Worm (Caenorhabditis elegans) whole organism, L4 larva: ENCODE data around the gene fbxc-51.

ENCODE experiments used
- F26F4.8 ChIP-seq: fragments of 200-800 bp; sonication (Bioruptor generic); conservative IDR thresholded peaks from 2 replicates; pipeline ENCODE4 v1.3.6; 2022; ENCODE audit warnings: missing genetic modification characterization, missing compliant biosample characterization
- T26A8.4 ChIP-seq: fragments of 200-800 bp; sonication (Bioruptor generic); IDR thresholded peaks from 2 replicates; pipeline ENCODE4 v1.3.6; 2022; ENCODE audit warnings: missing genetic modification characterization, missing compliant biosample characterization
- Y48G9A.11 ChIP-seq: fragments of 200-800 bp; sonication (Bioruptor generic); IDR thresholded peaks from 2 replicates; pipeline ENCODE4 v1.3.6; 2022; ENCODE audit warnings: missing genetic modification reagents, missing genetic modification characterization, missing compliant biosample characterization
- Y5F2A.4 ChIP-seq: fragments of 200-800 bp; sonication (Bioruptor generic); optimal IDR thresholded peaks from 2 replicates; lab custom pipeline; 2018; ENCODE audit warnings: mild to moderate bottlenecking, missing genetic modification characterization, missing compliant biosample characterization
- Y75B8A.6 ChIP-seq: fragments of 200-800 bp; sonication (Bioruptor generic); IDR thresholded peaks from 2 replicates; pipeline ENCODE4 v1.3.6; 2022; ENCODE audit warnings: missing genetic modification reagents, missing genetic modification characterization, missing compliant biosample characterization
- ZK546.5 ChIP-seq, 2 experiments: sonication (generic microtip); optimal IDR thresholded peaks; 2 replicates each; lab custom pipeline; 2017; ENCODE audit warnings: missing biosample characterization in 2 of 2, missing genetic modification characterization in 2 of 2
- arid-1 ChIP-seq: fragments of 200-800 bp; sonication (Bioruptor generic); conservative IDR thresholded peaks from 2 replicates; pipeline ENCODE4 v1.3.6; 2022; ENCODE audit warnings: missing genetic modification reagents, missing genetic modification characterization, missing compliant biosample characterization
- attf-4 ChIP-seq: sonication (generic microtip); optimal IDR thresholded peaks from 3 replicates; lab custom pipeline; 2017; ENCODE audit warnings: missing biosample characterization, missing genetic modification characterization
- cey-2 ChIP-seq: sonication (generic microtip); optimal IDR thresholded peaks from 3 replicates; lab custom pipeline; 2017; ENCODE audit warnings: missing genetic modification characterization, mild to moderate bottlenecking, missing compliant biosample characterization, antibody characterized with exemption, borderline replicate concordance; ENCODE audit not compliant: insufficient read depth
- daf-16 ChIP-seq, 3 experiments: sonication (generic microtip); optimal IDR thresholded peaks; 2 replicates each; lab custom pipeline; 2016 to 2017; ENCODE audit warnings: missing genetic modification characterization in 3 of 3, missing genetic modification reagents in 3 of 3, mild to moderate bottlenecking in 2 of 3, missing compliant biosample characterization in 2 of 3, missing biosample characterization in 1 of 3, moderate library complexity in 1 of 3
- daf-19 ChIP-seq: fragments of 200-800 bp; sonication (Bioruptor generic); conservative IDR thresholded peaks from 2 replicates; pipeline ENCODE4 v1.3.6; 2022; ENCODE audit warnings: missing genetic modification characterization, missing compliant biosample characterization
- daf-8 ChIP-seq: fragments of 200-800 bp; sonication (Bioruptor generic); IDR thresholded peaks from 2 replicates; pipeline ENCODE4 v1.3.6; 2022; ENCODE audit warnings: missing genetic modification characterization, missing compliant biosample characterization
- dpl-1 ChIP-seq: fragments of 150-350 bp; optimal IDR thresholded peaks from 2 replicates; lab custom pipeline; 2014; ENCODE audit warnings: missing biosample characterization, missing genetic modification reagents, missing genetic modification characterization
- egl-27 ChIP-seq: sonication (generic microtip); optimal IDR thresholded peaks from 3 replicates; lab custom pipeline; 2017; ENCODE audit warnings: missing biosample characterization, missing genetic modification reagents, missing genetic modification characterization
- fkh-10 ChIP-seq: fragments of 150-350 bp; optimal IDR thresholded peaks from 2 replicates; lab custom pipeline; 2014; ENCODE audit warnings: missing biosample characterization, missing genetic modification reagents, missing genetic modification characterization
- fos-1 ChIP-seq: fragments of 150-350 bp; optimal IDR thresholded peaks from 2 replicates; lab custom pipeline; 2014; ENCODE audit warnings: missing biosample characterization, missing genetic modification characterization
- hlh-30 ChIP-seq: sonication (generic microtip); optimal IDR thresholded peaks from 2 replicates; lab custom pipeline; 2017; ENCODE audit warnings: antibody characterized with exemption, mild to moderate bottlenecking, missing genetic modification characterization, missing compliant biosample characterization; ENCODE audit not compliant: insufficient read depth
- hmg-1.1 ChIP-seq: fragments of 200-800 bp; sonication (Bioruptor generic); IDR thresholded peaks from 2 replicates; pipeline ENCODE4 v1.3.6; 2022; ENCODE audit warnings: missing genetic modification reagents, missing genetic modification characterization, missing compliant biosample characterization
- lim-7 ChIP-seq: fragments of 200-800 bp; sonication (Bioruptor generic); IDR thresholded peaks from 2 replicates; pipeline ENCODE4 v1.3.6; 2022; ENCODE audit warnings: missing genetic modification characterization, missing compliant biosample characterization
- lir-3 ChIP-seq: sonication (generic microtip); optimal IDR thresholded peaks from 2 replicates; lab custom pipeline; 2016; ENCODE audit warnings: mild to moderate bottlenecking, missing genetic modification characterization, missing compliant biosample characterization
- lsy-2 ChIP-seq, 2 experiments: fragments of 150-350 bp in 1 of 2; sonication (generic microtip) in 1 of 2; optimal IDR thresholded peaks; 2 replicates each; lab custom pipeline; 2014 to 2017; ENCODE audit warnings: missing biosample characterization in 2 of 2, missing genetic modification characterization in 2 of 2
- madf-5 ChIP-seq, 2 experiments: fragments of 200-800 bp; sonication (Bioruptor generic); IDR thresholded peaks; 2 replicates each; pipeline ENCODE4 v1.3.6; 2022; ENCODE audit warnings: missing compliant biosample characterization in 2 of 2, missing genetic modification characterization in 2 of 2
- madf-9 ChIP-seq: fragments of 200-800 bp; sonication (Bioruptor generic); conservative IDR thresholded peaks from 2 replicates; pipeline ENCODE4 v1.3.6; 2022; ENCODE audit warnings: missing genetic modification reagents, missing genetic modification characterization, missing compliant biosample characterization
- mep-1 ChIP-seq: fragments of 150-350 bp; sonication (generic microtip); optimal IDR thresholded peaks from 3 replicates; lab custom pipeline; 2014; ENCODE audit warnings: missing biosample characterization, missing genetic modification characterization
- mxl-2 ChIP-seq: fragments of 200-800 bp; sonication (Bioruptor generic); conservative IDR thresholded peaks from 2 replicates; pipeline ENCODE4 v1.3.6; 2022; ENCODE audit warnings: missing genetic modification reagents, missing genetic modification characterization, missing compliant biosample characterization
- nhr-11 ChIP-seq: fragments of 150-350 bp; optimal IDR thresholded peaks from 2 replicates; lab custom pipeline; 2014; ENCODE audit warnings: missing biosample characterization, missing genetic modification characterization
- nhr-111 ChIP-seq: fragments of 200-800 bp; sonication (Bioruptor generic); optimal IDR thresholded peaks from 2 replicates; lab custom pipeline; 2018; ENCODE audit warnings: mild to moderate bottlenecking, missing genetic modification characterization, missing compliant biosample characterization
- nhr-237 ChIP-seq: sonication (generic microtip); optimal IDR thresholded peaks from 2 replicates; lab custom pipeline; 2017; ENCODE audit warnings: missing biosample characterization, missing genetic modification characterization
- nhr-25 ChIP-seq: sonication (generic microtip); optimal IDR thresholded peaks from 2 replicates; lab custom pipeline; 2017; ENCODE audit warnings: missing genetic modification characterization, mild to moderate bottlenecking, missing compliant biosample characterization, antibody characterized with exemption, moderate library complexity, borderline replicate concordance; ENCODE audit not compliant: insufficient read depth
- nhr-42 ChIP-seq: fragments of 200-800 bp; sonication (Bioruptor generic); IDR thresholded peaks from 2 replicates; pipeline ENCODE4 v1.3.6; 2022; ENCODE audit warnings: missing genetic modification characterization, missing compliant biosample characterization
- nhr-48 ChIP-seq: sonication (generic microtip); optimal IDR thresholded peaks from 2 replicates; lab custom pipeline; 2016; ENCODE audit warnings: mild to moderate bottlenecking, missing genetic modification characterization, missing compliant biosample characterization
- nhr-6 ChIP-seq: fragments of 150-350 bp; optimal IDR thresholded peaks from 2 replicates; lab custom pipeline; 2014; ENCODE audit warnings: missing biosample characterization, missing genetic modification characterization
- pha-4 ChIP-seq, 2 experiments: fragments of 150-350 bp in 1 of 2; fragments of 200-800 bp in 1 of 2; sonication (Bioruptor generic) in 1 of 2; IDR thresholded peaks in 1 of 2; optimal IDR thresholded peaks in 1 of 2; 2 replicates each; pipeline versions ENCODE4 v1.3.6 to Lab custom; 2014 to 2022; ENCODE audit warnings: missing genetic modification characterization in 2 of 2, missing genetic modification reagents in 2 of 2, missing biosample characterization in 1 of 2, missing compliant biosample characterization in 1 of 2
- pqm-1 ChIP-seq: sonication (generic microtip); optimal IDR thresholded peaks from 2 replicates; lab custom pipeline; 2017; ENCODE audit warnings: missing biosample characterization, missing genetic modification characterization
- snpc-1.2 ChIP-seq: fragments of 200-800 bp; sonication (Bioruptor generic); IDR thresholded peaks from 2 replicates; pipeline ENCODE4 v1.3.6; 2022; ENCODE audit warnings: missing genetic modification reagents, missing genetic modification characterization, missing compliant biosample characterization
- spr-1 ChIP-seq: sonication (generic microtip); optimal IDR thresholded peaks from 2 replicates; lab custom pipeline; 2016; ENCODE audit warnings: mild to moderate bottlenecking, missing genetic modification characterization, missing compliant biosample characterization
- unc-130 ChIP-seq: sonication (generic microtip); optimal IDR thresholded peaks from 2 replicates; lab custom pipeline; 2016; ENCODE audit warnings: missing genetic modification reagents, missing genetic modification characterization, missing compliant biosample characterization
- unc-39 ChIP-seq: sonication (generic microtip); optimal IDR thresholded peaks from 2 replicates; lab custom pipeline; 2017; ENCODE audit warnings: missing biosample characterization, missing genetic modification characterization
- zag-1 ChIP-seq: fragments of 150-350 bp; optimal IDR thresholded peaks from 2 replicates; lab custom pipeline; 2014; ENCODE audit warnings: missing biosample characterization, missing genetic modification characterization
- zip-2 ChIP-seq: fragments of 150-350 bp; optimal IDR thresholded peaks from 2 replicates; lab custom pipeline; 2014; ENCODE audit warnings: missing biosample characterization, missing genetic modification characterization
- ztf-7 ChIP-seq: fragments of 150-350 bp; optimal IDR thresholded peaks from 2 replicates; lab custom pipeline; 2014; ENCODE audit warnings: missing biosample characterization, missing genetic modification characterization

Gene fbxc-51

DNA sequence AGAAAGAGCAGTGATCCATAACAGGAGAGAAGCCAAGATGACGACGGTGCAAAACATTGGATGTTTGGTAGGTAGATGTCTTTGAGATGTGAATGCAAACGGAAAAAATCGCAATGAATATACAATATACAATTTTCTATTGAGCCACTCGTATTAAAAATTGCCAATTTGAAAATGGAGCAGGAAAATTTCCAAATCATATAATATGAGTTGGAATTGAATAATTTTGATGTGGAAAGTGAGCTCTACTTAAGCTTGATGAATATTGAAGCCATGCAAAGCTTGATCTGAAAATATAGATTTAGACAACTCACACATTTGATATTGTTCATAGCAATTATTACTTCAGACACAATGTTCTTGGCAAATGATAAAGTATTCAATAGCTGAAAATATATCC, 30.2 kb upstream of the fbxc-51 start, which contains the start of gene F28A10.8:
Gene F28A10.8 (minus strand): TSS at position 101 of the 400 bp plus-strand sequence.
- TF ChIP-seq ztf-7 (tag; lab: Kevin White, UChicago) (no peak), madf-9 (GFP tag; lab: Robert Waterston, UW) (no peak), egl-27 (tag; lab: Kevin White, UChicago) (no peak), madf-5 (GFP tag; IDR thresholded peaks at IDR 0.05; lab: Robert Waterston, UW) (no peak), unc-130 (GFP tag; lab: Kevin White, UChicago) (no peak), nhr-6 (tag; lab: Kevin White, UChicago) (no peak), snpc-1.2 (no peak), lsy-2 (tag; optimal IDR thresholded peaks at IDR 0.05; lab: Kevin White, UChicago) (no peak), lim-7 (GFP tag; lab: Robert Waterston, UW) (no peak), F26F4.8 (no peak), dpl-1 (GFP tag; lab: Kevin White, UChicago) (no peak)

DNA sequence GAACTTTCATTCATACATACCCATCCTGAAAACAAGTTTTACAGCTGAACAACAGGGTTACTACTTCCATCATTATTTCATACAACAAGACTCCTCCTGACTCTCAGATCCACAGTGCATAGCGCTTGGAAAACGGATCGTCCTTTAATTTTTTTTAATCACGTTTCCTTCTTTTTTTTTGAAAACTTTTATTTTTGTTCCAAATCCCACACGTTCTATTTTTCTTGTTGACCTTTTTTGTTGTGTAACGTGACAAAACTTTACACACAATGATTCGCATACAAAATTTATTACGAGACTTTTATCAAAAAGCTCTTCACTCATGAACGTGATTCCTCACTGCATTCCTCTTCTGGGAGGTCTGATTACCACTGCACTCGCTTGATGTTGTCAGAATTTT, 28.5 kb upstream of the fbxc-51 start, which contains the start of gene clc-33:
Gene clc-33 (plus strand): TSS at position 301 of the 400 bp plus-strand sequence.
- TF ChIP-seq pha-4 (GFP tag; IDR thresholded peaks at IDR 0.05; lab: Robert Waterston, UW) (no peak), pha-4 (tag; optimal IDR thresholded peaks at IDR 0.05; lab: Kevin White, UChicago) (no peak), zip-2 (tag; lab: Kevin White, UChicago) (no peak), fos-1 (tag; lab: Kevin White, UChicago) (no peak)

DNA sequence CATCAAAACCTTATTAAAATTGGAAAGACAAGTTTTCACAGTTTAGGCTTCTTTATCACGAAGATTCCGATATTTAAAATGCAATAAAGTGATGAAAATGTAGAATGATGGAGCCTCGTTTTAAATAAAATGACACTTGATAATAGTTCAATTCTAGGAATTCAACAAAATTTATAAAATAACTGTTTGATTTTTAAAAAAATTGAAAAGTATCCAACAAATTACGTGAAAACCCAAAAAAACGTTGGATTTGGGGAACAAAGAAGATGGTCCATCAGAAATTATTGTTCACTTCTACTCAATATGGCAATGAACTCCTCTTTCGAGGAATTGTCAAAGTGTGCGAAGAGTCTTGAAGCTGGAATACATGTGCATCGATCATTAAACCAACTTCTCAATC, 24.6 kb upstream of the fbxc-51 start, which contains the start of gene F28A10.4:
Gene F28A10.4 (plus strand): TSS at position 301 of the 400 bp plus-strand sequence.
- no peak for TF ChIP-seq mxl-2 (GFP tag; lab: Robert Waterston, UW)
- TF ChIP-seq attf-4 = no peak

DNA sequence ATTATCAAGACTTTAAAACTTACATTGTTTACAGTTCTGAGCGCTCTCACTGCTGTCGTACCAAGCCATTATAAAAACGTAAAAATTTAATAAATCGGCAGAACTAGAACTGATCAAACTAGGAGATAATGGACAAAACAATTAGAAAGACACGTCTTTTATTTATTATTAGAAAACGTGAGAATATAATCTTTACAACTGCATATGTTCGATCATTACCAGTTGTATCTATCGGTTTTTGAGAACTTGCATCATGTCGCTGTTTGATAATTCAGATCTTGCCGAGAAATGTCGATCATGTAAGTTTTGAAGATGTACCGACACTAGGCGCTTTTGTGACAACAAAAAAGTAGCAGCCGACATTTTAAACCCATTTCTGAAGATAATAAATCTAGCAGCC, 23.0 kb upstream of the fbxc-51 start, which contains the start of gene F28A10.7:
Gene F28A10.7 (minus strand): TSS at position 101 of the 400 bp plus-strand sequence.
- no peak for TF ChIP-seq unc-39 (tag; lab: Kevin White, UChicago)
- TF ChIP-seq nhr-111 (GFP tag; lab: Kevin White, UChicago) = no peak
- TF ChIP-seq dpl-1 (GFP tag; lab: Kevin White, UChicago) = no peak
- no peak for TF ChIP-seq nhr-42

DNA sequence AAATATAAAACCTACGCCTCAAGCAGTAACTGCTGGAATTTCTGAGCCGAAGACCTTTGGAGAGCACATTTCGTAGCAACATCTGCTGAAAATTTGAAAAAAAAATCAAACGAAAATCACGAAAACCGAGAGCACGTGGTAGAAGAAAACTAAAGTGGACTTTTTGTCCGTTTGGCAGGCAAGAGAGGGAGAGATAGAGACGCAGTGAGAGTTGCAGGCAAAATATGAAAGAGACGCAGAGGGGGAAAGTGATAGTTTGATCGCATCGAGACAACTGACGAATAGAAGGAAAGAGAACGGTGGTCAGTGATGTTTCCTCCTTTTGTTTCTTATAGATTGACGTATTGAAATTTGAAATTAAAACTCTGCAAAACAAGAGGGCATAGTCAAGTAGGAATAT, 20.1 kb upstream of the fbxc-51 start, which contains the start of the genes acdh-9 and F28A10.13:
Gene acdh-9 (minus strand): TSS at position 85 of the 400 bp plus-strand sequence.
Gene F28A10.13 (plus strand): TSS at position 294 of the 400 bp plus-strand sequence.
- TF ChIP-seq cey-2 (tag; lab: Kevin White, UChicago) (no peak), spr-1 (no peak), pqm-1 (tag; lab: Kevin White, UChicago) (no peak), mep-1 (tag; lab: Kevin White, UChicago) (peak; percentile 84), nhr-48 (tag; lab: Kevin White, UChicago) (no peak), nhr-237 (tag; lab: Kevin White, UChicago) (no peak), nhr-25 (tag; lab: Kevin White, UChicago) (no peak), daf-8 (GFP tag; lab: Robert Waterston, UW) (no peak), zag-1 (tag; lab: Kevin White, UChicago) (no peak), hlh-30 (tag; lab: Kevin White, UChicago) (peak; percentile 86), nhr-6 (tag; lab: Kevin White, UChicago) (no peak), nhr-42 (no peak), arid-1 (GFP tag; lab: Robert Waterston, UW) (no peak), zip-2 (tag; lab: Kevin White, UChicago) (no peak), nhr-11 (tag; lab: Kevin White, UChicago) (peak; percentile 51), daf-16 (GFP tag; optimal IDR thresholded peaks at IDR 0.05; lab: Kevin White, UChicago) (no peak), daf-16 (tag; optimal IDR thresholded peaks at IDR 0.05; lab: Kevin White, UChicago) (peak; percentile 73), snpc-1.2 (no peak), hmg-1.1 (GFP tag; lab: Robert Waterston, UW) (peak; percentile 52; the same call in 1 of the 2 replicates), fkh-10 (GFP tag; lab: Kevin White, UChicago) (no peak), Y75B8A.6 (GFP tag; lab: Robert Waterston, UW) (no peak), ZK546.5 (tag; optimal IDR thresholded peaks at IDR 0.05; lab: Kevin White, UChicago) (no peak), attf-4 (no peak), Y48G9A.11 (GFP tag; lab: Robert Waterston, UW) (no peak), F26F4.8 (no peak), T26A8.4 (GFP tag; lab: Robert Waterston, UW) (no peak; the same call in 1 of the 2 replicates), lir-3 (no peak), nhr-111 (GFP tag; lab: Kevin White, UChicago) (no peak), daf-19 (GFP tag; lab: Robert Waterston, UW) (no peak), Y5F2A.4 (GFP tag; lab: Kevin White, UChicago) (no peak)
